Fruit fly (Drosophila melanogaster): ENCODE data around the gene CG33635.

Gene CG33635

DNA sequence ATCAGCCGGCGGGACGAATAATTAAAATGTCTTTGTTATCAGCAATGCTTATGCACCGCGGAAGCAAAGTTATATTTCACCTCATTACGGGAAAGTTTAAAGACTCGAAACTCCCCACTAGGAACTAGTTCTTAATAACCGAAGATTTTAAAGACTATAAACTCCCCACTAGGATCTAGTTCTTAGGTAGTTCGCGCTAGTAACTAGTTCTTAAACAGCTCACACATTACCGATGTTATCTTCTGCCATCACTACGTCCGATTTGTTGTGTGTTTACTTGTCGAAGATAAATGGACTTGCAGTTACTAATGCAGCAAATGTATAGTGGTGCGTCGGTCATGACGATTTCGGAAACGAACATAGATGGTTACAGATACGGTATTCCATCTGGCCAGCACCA is 15.4 kb downstream of the CG33635 start, which contains the start of the genes CG31974 and CG11454 (continued):
- TF ChIP-seq tna (GFP tag; IDR thresholded peaks at IDR 0.05; ENCODE audit: partially characterized antibody) (peak; percentile 76), CoRest (tag; optimal IDR thresholded peaks at IDR 0.05) (peak; percentile 4), gcm (GFP tag; optimal IDR thresholded peaks at IDR 0.05) (no peak), lab (GFP tag; optimal IDR thresholded peaks at IDR 0.05) (peak; percentile 33), CG7963 (GFP tag; IDR thresholded peaks at IDR 0.05; ENCODE audit: partially characterized antibody) (peak; percentile 66; the same call in 2 of the 3 replicates), Pdp1 (GFP tag; optimal IDR thresholded peaks at IDR 0.05) (peak in 1 of 2 experiments; percentile 63), mld (GFP tag; IDR thresholded peaks at IDR 0.05; ENCODE audit: partially characterized antibody) (0 out of 3 replicates have a peak, but pooled peaks have one; percentile 41), so (GFP tag; IDR thresholded peaks at IDR 0.05) (no peak), trh (GFP tag; optimal IDR thresholded peaks at IDR 0.05) (no peak), Sry-β (GFP tag; optimal IDR thresholded peaks at IDR 0.05) (peak; percentile 44), Atf3 (GFP tag; optimal IDR thresholded peaks at IDR 0.05) (no peak), CG1024 (GFP tag; IDR thresholded peaks at IDR 0.05) (no peak), amos (GFP tag; IDR thresholded peaks at IDR 0.05; ENCODE audit: partially characterized antibody) (peak; percentile 94), CG12391 (tag; optimal IDR thresholded peaks at IDR 0.05) (peak; percentile 25), PHDP (tag; optimal IDR thresholded peaks at IDR 0.05) (peak; percentile 24), CG9932 (GFP tag; IDR thresholded peaks at IDR 0.05) (peak; percentile 30; the same call in 1 of the 2 replicates), CG4424 (GFP tag; optimal IDR thresholded peaks at IDR 0.05) (no peak), Dll (GFP tag; IDR thresholded peaks at IDR 0.05; ENCODE audit: partially characterized antibody) (peak; percentile 88), CG17829 (tag; optimal IDR thresholded peaks at IDR 0.05) (peak; percentile 47), Ets97D (GFP tag; optimal IDR thresholded peaks at IDR 0.05) (peak; percentile 46), stwl (tag; optimal IDR thresholded peaks at IDR 0.05) (peak; percentile 57), CG9215 (GFP tag; IDR thresholded peaks at IDR 0.05) (no peak), dati (GFP tag; IDR thresholded peaks at IDR 0.05) (no peak), Myb (GFP tag; optimal IDR thresholded peaks at IDR 0.05) (peak; percentile 95), CG11560 (tag; IDR thresholded peaks at IDR 0.05) (no peak), CG10209 (GFP tag; optimal IDR thresholded peaks at IDR 0.05) (no peak), Dp (GFP tag; optimal IDR thresholded peaks at IDR 0.05) (peak; percentile 85), CrebB (tag; optimal IDR thresholded peaks at IDR 0.05) (peak; percentile 29), vfl (GFP tag; optimal IDR thresholded peaks at IDR 0.05) (no peak), aop (GFP tag; IDR thresholded peaks at IDR 0.05) (0 out of 2 replicates have a peak, but pooled peaks have one; percentile 52), CG10979 (tag; optimal IDR thresholded peaks at IDR 0.05) (peak; percentile 7), CG33213 (GFP tag; optimal IDR thresholded peaks at IDR 0.05) (peak; percentile 44), CG3995 (GFP tag; optimal IDR thresholded peaks at IDR 0.05) (peak; percentile 38), ab (GFP tag; optimal IDR thresholded peaks at IDR 0.05) (no peak), CG42726 (GFP tag; IDR thresholded peaks at IDR 0.05; ENCODE audit: partially characterized antibody) (peak; percentile 53; the same call in 1 of the 2 replicates), grn (GFP tag; optimal IDR thresholded peaks at IDR 0.05) (peak; percentile 93), ato (GFP tag; IDR thresholded peaks at IDR 0.05; ENCODE audit: partially characterized antibody) (peak; percentile 36; the same call in 1 of the 2 replicates), pros (GFP tag; optimal IDR thresholded peaks at IDR 0.05) (peak; percentile 61), CG2116 (GFP tag; optimal IDR thresholded peaks at IDR 0.05) (peak; percentile 29), bbx (GFP tag; IDR thresholded peaks at IDR 0.05; ENCODE audit: partially characterized antibody) (peak; percentile 88), Hmr (GFP tag; optimal IDR thresholded peaks at IDR 0.05) (peak; percentile 7), CG30020 (tag; optimal IDR thresholded peaks at IDR 0.05) (peak; percentile 5), B-H2 (GFP tag; optimal IDR thresholded peaks at IDR 0.05) (peak; percentile 56), trem (tag; optimal IDR thresholded peaks at IDR 0.05) (peak; percentile 35), CG30403 (GFP tag; optimal IDR thresholded peaks at IDR 0.05) (peak; percentile 7), CG6654 (GFP tag; optimal IDR thresholded peaks at IDR 0.05) (no peak), knrl (GFP tag; IDR thresholded peaks at IDR 0.05; ENCODE audit: partially characterized antibody) (peak; percentile 87), CG6791 (GFP tag; IDR thresholded peaks at IDR 0.05; ENCODE audit: partially characterized antibody) (peak; percentile 69; the same call in 2 of the 3 replicates)
